Fruit fly (Drosophila melanogaster) whole organism, wandering third instar larva: ENCODE results near the gene Rtc1.

Experiments
- Abd-B ChIP-seq: fragments of >200 bp; optimal IDR thresholded peaks from 2 replicates; lab custom pipeline; 2017; ENCODE audit warnings: missing biosample characterization, missing genetic modification characterization
- CG32264 ChIP-seq: fragments of 200-800 bp; sonication (Bioruptor generic); optimal IDR thresholded peaks from 2 replicates; lab custom pipeline; 2016; ENCODE audit warnings: missing biosample characterization, missing genetic modification characterization
- CG9705 ChIP-seq: fragments of 200-800 bp; sonication (Bioruptor generic); optimal IDR thresholded peaks from 2 replicates; lab custom pipeline; 2018; ENCODE audit warnings: missing biosample characterization, mild to moderate bottlenecking, missing genetic modification characterization
- CrebA ChIP-seq: fragments of 200-800 bp; sonication (Bioruptor generic); optimal IDR thresholded peaks from 2 replicates; lab custom pipeline; 2016; ENCODE audit warnings: missing biosample characterization, mild to moderate bottlenecking, missing genetic modification characterization, borderline replicate concordance
- Dfd ChIP-seq: fragments of >200 bp; optimal IDR thresholded peaks from 2 replicates; lab custom pipeline; 2017; ENCODE audit warnings: missing biosample characterization, missing genetic modification characterization
- Dif ChIP-seq: fragments of 200-275, 200-300 bp; sonication (Bioruptor generic); optimal IDR thresholded peaks from 2 replicates; lab custom pipeline; 2018; ENCODE audit warnings: missing biosample characterization, missing genetic modification characterization; ENCODE audit not compliant: partially characterized antibody
- GATAd ChIP-seq: sonication (Bioruptor generic); optimal IDR thresholded peaks from 2 replicates; lab custom pipeline; 2016; ENCODE audit warnings: missing biosample characterization, missing genetic modification characterization
- HLH106 ChIP-seq: fragments of 200-800 bp; optimal IDR thresholded peaks from 3 replicates; lab custom pipeline; 2019; ENCODE audit warnings: missing biosample characterization, mild to moderate bottlenecking, missing genetic modification characterization, moderate library complexity
- Hnf4 ChIP-seq: fragments of 200-800 bp; sonication (Bioruptor generic); optimal IDR thresholded peaks from 2 replicates; lab custom pipeline; 2016; ENCODE audit warnings: missing biosample characterization, mild to moderate bottlenecking, missing genetic modification characterization
- Hr83 ChIP-seq: fragments of 200-300 bp; sonication (Bioruptor generic); optimal IDR thresholded peaks from 2 replicates; lab custom pipeline; 2016; ENCODE audit warnings: missing biosample characterization, mild to moderate bottlenecking, missing genetic modification characterization, moderate library complexity; ENCODE audit not compliant: poor library complexity, severe bottlenecking
- Jra ChIP-seq: sonication (Bioruptor generic); optimal IDR thresholded peaks from 2 replicates; lab custom pipeline; 2016; ENCODE audit warnings: missing biosample characterization, missing genetic modification characterization
- Mio ChIP-seq: sonication (Bioruptor generic); optimal IDR thresholded peaks from 2 replicates; lab custom pipeline; 2016; ENCODE audit warnings: missing biosample characterization, missing genetic modification characterization
- Myc ChIP-seq: fragments of >200 bp; optimal IDR thresholded peaks from 2 replicates; lab custom pipeline; 2017
- N ChIP-seq: fragments of >200 bp; optimal IDR thresholded peaks from 2 replicates; lab custom pipeline; 2018; ENCODE audit warnings: missing biosample characterization, missing external identifiers, missing genetic modification characterization
- OdsH ChIP-seq: fragments of 200-800 bp; sonication (Bioruptor generic); optimal IDR thresholded peaks from 2 replicates; lab custom pipeline; 2016; ENCODE audit warnings: missing biosample characterization, mild to moderate bottlenecking, missing genetic modification characterization
- Rel ChIP-seq, 2 experiments: fragments of 200-800 bp; sonication (Bioruptor generic) in 1 of 2; optimal IDR thresholded peaks; 2 replicates in 1 of 2; 3 replicates in 1 of 2; lab custom pipeline; 2016 to 2019; ENCODE audit warnings: mild to moderate bottlenecking in 2 of 2, missing biosample characterization in 2 of 2, missing genetic modification characterization in 2 of 2, moderate library complexity in 1 of 2
- Sp1 ChIP-seq: fragments of 200-800 bp; sonication (Bioruptor generic); optimal IDR thresholded peaks from 3 replicates; lab custom pipeline; 2019; ENCODE audit warnings: missing biosample characterization, mild to moderate bottlenecking, missing genetic modification characterization, moderate library complexity
- Vsx2 ChIP-seq: fragments of 200-300, 225-300 bp; sonication (Bioruptor generic); optimal IDR thresholded peaks from 2 replicates; lab custom pipeline; 2018; ENCODE audit warnings: missing biosample characterization, missing genetic modification characterization; ENCODE audit not compliant: partially characterized antibody
- br ChIP-seq: fragments of 200-800 bp; sonication (Bioruptor generic); optimal IDR thresholded peaks from 2 replicates; lab custom pipeline; 2016; ENCODE audit warnings: missing biosample characterization, missing genetic modification characterization
- brk ChIP-seq: fragments of 200-800 bp; sonication (Bioruptor generic); optimal IDR thresholded peaks from 2 replicates; lab custom pipeline; 2016; ENCODE audit warnings: missing biosample characterization, mild to moderate bottlenecking, missing genetic modification characterization
- dl ChIP-seq, 2 experiments: fragments of 175-275, 200-275 bp in 1 of 2; fragments of 200-275 bp in 1 of 2; sonication (Bioruptor generic); optimal IDR thresholded peaks; lab custom pipeline; 2018; ENCODE audit warnings: mild to moderate bottlenecking in 2 of 2, missing biosample characterization in 2 of 2, missing genetic modification characterization in 2 of 2, moderate library complexity in 2 of 2; ENCODE audit not compliant: partially characterized antibody in 2 of 2, insufficient read depth in 1 of 2
- dmrt93B ChIP-seq: fragments of 200-800 bp; sonication (Bioruptor generic); optimal IDR thresholded peaks from 2 replicates; lab custom pipeline; 2018; ENCODE audit warnings: missing biosample characterization, mild to moderate bottlenecking, missing genetic modification characterization
- dsf ChIP-seq: sonication (Bioruptor generic); optimal IDR thresholded peaks from 2 replicates; lab custom pipeline; 2016; ENCODE audit warnings: missing biosample characterization, missing genetic modification characterization, borderline replicate concordance
- ey ChIP-seq: fragments of 200-800 bp; sonication (Bioruptor generic); optimal IDR thresholded peaks from 2 replicates; lab custom pipeline; 2016; ENCODE audit warnings: missing biosample characterization, missing genetic modification characterization
- foxo ChIP-seq, 2 experiments: fragments of 200-800 bp; sonication (Bioruptor generic); optimal IDR thresholded peaks; 2 replicates in 1 of 2; 3 replicates in 1 of 2; lab custom pipeline; 2016 to 2017; ENCODE audit warnings: missing biosample characterization in 2 of 2, missing genetic modification characterization in 2 of 2
- fru ChIP-seq: fragments of 200-800 bp; sonication (Bioruptor generic); optimal IDR thresholded peaks from 3 replicates; lab custom pipeline; 2016; ENCODE audit warnings: missing biosample characterization, mild to moderate bottlenecking, missing genetic modification characterization
- jim ChIP-seq: fragments of 175-275, 200-325 bp; sonication (Bioruptor generic); optimal IDR thresholded peaks from 2 replicates; lab custom pipeline; 2016; ENCODE audit warnings: missing biosample characterization, mild to moderate bottlenecking, missing genetic modification characterization
- lola ChIP-seq: fragments of >200 bp; optimal IDR thresholded peaks from 2 replicates; lab custom pipeline; 2017; ENCODE audit warnings: missing biosample characterization, missing genetic modification characterization
- pan ChIP-seq: fragments of >200 bp; optimal IDR thresholded peaks from 2 replicates; lab custom pipeline; 2017
- psq ChIP-seq: fragments of 200-800 bp; sonication (Bioruptor generic); optimal IDR thresholded peaks from 3 replicates; lab custom pipeline; 2017; ENCODE audit warnings: missing biosample characterization, mild to moderate bottlenecking, missing genetic modification characterization, moderate library complexity
- rgr ChIP-seq: fragments of 200-800 bp; sonication (Bioruptor generic); optimal IDR thresholded peaks from 3 replicates; lab custom pipeline; 2016; ENCODE audit warnings: missing biosample characterization, mild to moderate bottlenecking, missing genetic modification characterization
- sage ChIP-seq: fragments of 200-800 bp; sonication (Bioruptor generic); optimal IDR thresholded peaks from 2 replicates; lab custom pipeline; 2016; ENCODE audit warnings: missing biosample characterization, mild to moderate bottlenecking, missing genetic modification characterization
- sv ChIP-seq: fragments of 200-800 bp; sonication (Bioruptor generic); optimal IDR thresholded peaks from 3 replicates; lab custom pipeline; 2016; ENCODE audit warnings: missing biosample characterization, missing genetic modification characterization
- tai ChIP-seq: sonication (Bioruptor generic); optimal IDR thresholded peaks from 2 replicates; lab custom pipeline; 2016; ENCODE audit warnings: missing biosample characterization, missing genetic modification characterization
- usp ChIP-seq: fragments of >200 bp; optimal IDR thresholded peaks from 2 replicates; lab custom pipeline; 2017; ENCODE audit warnings: missing biosample characterization, missing genetic modification characterization
- woc ChIP-seq: sonication (Bioruptor generic); optimal IDR thresholded peaks from 2 replicates; lab custom pipeline; 2016; ENCODE audit warnings: missing biosample characterization, mild to moderate bottlenecking, missing genetic modification characterization

The Rtc1 gene

DNA sequence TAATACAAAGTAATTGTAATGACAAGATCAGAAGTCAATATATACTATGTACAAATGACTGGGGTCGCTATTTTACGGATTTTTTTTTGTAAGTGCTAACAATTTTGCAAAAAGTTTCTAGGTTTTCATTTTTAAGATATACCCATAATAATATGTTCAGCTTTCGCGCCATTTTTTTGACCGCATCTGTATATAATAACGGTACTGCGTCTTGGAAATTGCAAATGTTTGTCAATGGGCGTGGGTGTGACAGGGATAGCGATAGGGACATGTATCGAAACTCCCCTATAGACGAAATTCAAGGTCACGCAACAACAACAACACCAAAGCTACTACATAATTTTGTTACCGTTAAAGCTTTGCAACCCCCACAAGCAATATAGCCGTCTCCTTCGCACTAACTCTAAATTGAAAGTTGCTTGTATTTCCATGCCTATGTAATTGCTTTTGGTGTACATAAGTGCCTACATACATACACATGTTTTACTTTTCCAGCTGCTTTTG, 4.4 kb upstream of the Rtc1 start:
- TF ChIP-seq CG9705, result no peak
- no peak for TF ChIP-seq CG32264 (GFP tag; lab: Kevin White, UChicago)
- no peak for TF ChIP-seq rgr (GFP tag; lab: Kevin White, UChicago)
- TF ChIP-seq ey, result no peak
- TF ChIP-seq Hr83, result no peak
- no peak for TF ChIP-seq CrebA (GFP tag; lab: Kevin White, UChicago)
- no peak for TF ChIP-seq Abd-B (GFP tag; lab: Kevin White, UChicago)
- no peak for TF ChIP-seq pan (lab: Kevin White, UChicago)
- no peak for TF ChIP-seq OdsH (GFP tag; lab: Kevin White, UChicago)
- TF ChIP-seq Dif, result no peak
- no peak for TF ChIP-seq Vsx2 (GFP tag; lab: Kevin White, UChicago)
- TF ChIP-seq jim (GFP tag; lab: Kevin White, UChicago), result no peak
- no peak for TF ChIP-seq Hnf4
- TF ChIP-seq dl (GFP tag; optimal IDR thresholded peaks at IDR 0.05; lab: Kevin White, UChicago; ENCODE audit: insufficient read depth in 1 of 2, partially characterized antibody in 2 of 2), result no peak
- no peak for TF ChIP-seq Mio (GFP tag; lab: Kevin White, UChicago)
- TF ChIP-seq lola (GFP tag; lab: Kevin White, UChicago), result no peak
- no peak for TF ChIP-seq GATAd (GFP tag; lab: Kevin White, UChicago)
- TF ChIP-seq brk, result no peak

DNA sequence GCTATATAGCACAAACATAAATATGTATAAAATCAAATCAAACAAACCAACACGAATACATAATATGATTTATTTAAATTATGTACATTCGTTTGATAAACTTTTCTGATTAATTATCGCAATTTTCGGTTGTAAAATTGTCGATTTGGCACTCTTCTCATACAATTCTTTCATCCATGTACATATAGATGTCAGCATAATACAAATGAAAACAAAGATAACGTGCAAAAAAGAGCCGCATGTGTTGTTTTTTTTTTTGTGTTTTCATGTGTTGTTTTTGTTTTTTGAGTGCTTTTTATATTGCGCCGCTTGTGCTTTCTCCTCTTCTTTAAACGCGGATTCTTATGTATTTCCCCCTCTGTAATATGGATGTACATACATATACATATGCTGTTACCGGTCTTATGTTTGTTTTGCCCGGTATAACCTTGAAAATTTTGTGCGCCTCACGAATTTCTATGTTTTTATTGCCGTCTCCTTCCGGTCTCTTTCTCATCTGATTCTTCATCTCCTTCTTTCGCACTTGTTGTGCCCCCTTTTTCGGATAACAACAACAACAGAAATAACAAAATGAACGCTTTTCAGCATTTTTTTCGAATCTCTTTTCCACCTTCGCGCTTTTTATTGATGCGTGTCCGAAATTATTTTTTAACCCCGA, 3.7 kb upstream of the Rtc1 start:
- no peak for TF ChIP-seq br (GFP tag; lab: Kevin White, UChicago)
- TF ChIP-seq OdsH (GFP tag; lab: Kevin White, UChicago), result no peak
- no peak for TF ChIP-seq Rel (GFP tag; optimal IDR thresholded peaks at IDR 0.05; lab: Kevin White, UChicago)
- TF ChIP-seq Rel (tag; optimal IDR thresholded peaks at IDR 0.05; lab: Kevin White, UChicago), result peak; percentile 78
- TF ChIP-seq dsf, result no peak
- no peak for TF ChIP-seq rgr (GFP tag; lab: Kevin White, UChicago)
- TF ChIP-seq GATAd (GFP tag; lab: Kevin White, UChicago), result no peak
- TF ChIP-seq Hnf4, result no peak
- no peak for TF ChIP-seq sage
- TF ChIP-seq N (GFP tag; lab: Kevin White, UChicago), result no peak
- peak; percentile 29 for TF ChIP-seq CrebA (GFP tag; lab: Kevin White, UChicago)
- TF ChIP-seq psq (GFP tag; lab: Kevin White, UChicago), result peak; percentile 94
- TF ChIP-seq Dif, result no peak
- TF ChIP-seq tai (GFP tag; lab: Kevin White, UChicago), result no peak
- TF ChIP-seq CG32264 (GFP tag; lab: Kevin White, UChicago), result no peak
- no peak for TF ChIP-seq pan (lab: Kevin White, UChicago)

DNA sequence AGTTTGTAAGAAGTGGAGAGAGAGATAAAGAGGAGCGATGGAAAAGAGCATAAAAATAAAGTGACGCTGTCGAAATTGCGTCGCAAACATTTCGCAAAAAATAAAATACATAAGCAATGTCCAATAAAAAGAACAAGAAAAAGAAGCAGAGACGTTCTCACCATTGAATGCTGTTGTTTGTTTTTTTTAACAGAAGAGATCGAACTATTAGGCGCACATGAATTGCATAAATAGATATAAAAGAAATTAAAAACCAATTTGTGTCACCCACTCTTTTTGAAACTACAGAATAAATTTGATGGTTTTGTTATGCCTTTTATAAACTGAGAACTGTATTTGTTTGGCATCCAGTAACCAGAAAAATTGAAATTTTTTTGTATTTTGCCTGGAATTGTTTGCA, 3.2 kb upstream of the Rtc1 start:
- TF ChIP-seq dsf, result no peak
- no peak for TF ChIP-seq Mio (GFP tag; lab: Kevin White, UChicago)
- TF ChIP-seq CrebA (GFP tag; lab: Kevin White, UChicago), result no peak
- no peak for TF ChIP-seq Hnf4
- TF ChIP-seq dl (GFP tag; optimal IDR thresholded peaks at IDR 0.05; lab: Kevin White, UChicago; ENCODE audit: insufficient read depth in 1 of 2, partially characterized antibody in 2 of 2), result no peak
- no peak for TF ChIP-seq rgr (GFP tag; lab: Kevin White, UChicago)
- no peak for TF ChIP-seq jim (GFP tag; lab: Kevin White, UChicago)
- no peak for TF ChIP-seq foxo (GFP tag; optimal IDR thresholded peaks at IDR 0.05; lab: Kevin White, UChicago)

DNA sequence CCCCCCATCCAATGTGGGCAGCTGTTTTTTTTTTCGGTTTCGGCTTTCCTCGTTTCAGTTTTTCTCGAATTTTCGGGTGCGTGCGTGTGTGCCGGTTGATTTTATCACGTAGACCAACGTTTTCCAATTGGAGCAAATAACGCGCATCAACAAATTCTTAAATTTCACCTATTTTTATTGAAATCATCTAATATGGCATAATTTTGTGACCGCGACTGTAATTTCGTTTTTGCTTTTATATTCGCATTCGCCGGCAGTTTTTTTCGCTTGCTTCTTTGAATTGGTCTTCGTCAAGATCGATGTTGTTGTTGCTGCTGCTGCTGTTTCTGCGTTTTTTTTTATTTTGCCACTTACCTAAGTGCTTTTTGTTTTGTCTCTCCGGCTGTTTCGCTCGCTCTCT, 2.5 kb upstream of the Rtc1 start:
- TF ChIP-seq Rel (GFP tag; optimal IDR thresholded peaks at IDR 0.05; lab: Kevin White, UChicago) (peak; percentile 25), Rel (tag; optimal IDR thresholded peaks at IDR 0.05; lab: Kevin White, UChicago) (no peak), br (GFP tag; lab: Kevin White, UChicago) (peak; percentile 38), brk (no peak), Mio (GFP tag; lab: Kevin White, UChicago) (no peak), Sp1 (GFP tag; lab: Kevin White, UChicago) (peak; percentile 49), CrebA (GFP tag; lab: Kevin White, UChicago) (no peak), OdsH (GFP tag; lab: Kevin White, UChicago) (peak; percentile 46), pan (lab: Kevin White, UChicago) (no peak), Hnf4 (peak; percentile 34), fru (GFP tag; lab: Kevin White, UChicago) (peak; percentile 38), ey (peak; percentile 46), Myc (lab: Kevin White, UChicago) (no peak), CG9705 (no peak), HLH106 (tag; lab: Kevin White, UChicago) (no peak), Vsx2 (GFP tag; lab: Kevin White, UChicago) (no peak), CG32264 (GFP tag; lab: Kevin White, UChicago) (peak; percentile 3), tai (GFP tag; lab: Kevin White, UChicago) (no peak), Jra (GFP tag; lab: Kevin White, UChicago) (no peak), jim (GFP tag; lab: Kevin White, UChicago) (no peak), usp (GFP tag; lab: Kevin White, UChicago) (no peak), dsf (no peak), woc (GFP tag; lab: Kevin White, UChicago) (peak; percentile 50), Abd-B (GFP tag; lab: Kevin White, UChicago) (no peak), rgr (GFP tag; lab: Kevin White, UChicago) (peak; percentile 55), sv (GFP tag; lab: Kevin White, UChicago) (no peak), Hr83 (no peak), foxo (GFP tag; optimal IDR thresholded peaks at IDR 0.05; lab: Kevin White, UChicago) (peak in 1 of 2 experiments; percentile 64), N (GFP tag; lab: Kevin White, UChicago) (no peak), dmrt93B (GFP tag; lab: Kevin White, UChicago) (no peak), sage (peak; percentile 46), lola (GFP tag; lab: Kevin White, UChicago) (no peak), Dfd (GFP tag; lab: Kevin White, UChicago) (no peak), psq (GFP tag; lab: Kevin White, UChicago) (peak; percentile 95)
